Fruit fly (Drosophila melanogaster): Measurements from ENCODE around the gene CG31041.

DNA sequence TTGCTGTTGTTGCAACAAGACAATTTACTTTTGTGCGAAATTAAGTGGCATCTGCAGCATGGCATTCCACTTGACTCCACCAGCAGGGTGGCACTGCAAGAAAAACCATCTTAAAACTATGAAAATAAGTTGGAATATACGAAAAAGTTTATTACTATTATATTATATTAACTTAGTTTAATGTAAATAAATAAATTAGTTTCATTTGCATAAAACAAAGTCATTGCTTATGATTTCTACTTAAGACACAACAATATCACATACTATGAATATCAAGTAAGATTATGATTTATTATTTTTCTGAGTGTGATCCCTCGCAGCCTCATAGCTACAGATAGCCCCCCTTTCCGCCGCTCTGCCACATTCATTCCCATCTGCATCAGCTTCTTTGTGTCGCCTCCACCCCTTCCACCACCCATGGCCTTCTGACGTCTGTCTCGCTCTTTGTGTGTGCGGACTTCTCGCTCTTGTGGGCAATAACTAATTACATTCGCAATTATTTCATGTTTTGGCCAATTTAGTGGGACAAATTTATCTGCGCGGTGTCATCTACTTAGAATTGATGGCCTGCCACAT is 20.4 kb downstream of the CG31041 start:
- TF ChIP-seq CG1620 (GFP tag; optimal IDR thresholded peaks at IDR 0.05): no peak
- TF ChIP-seq CG7101 (tag; optimal IDR thresholded peaks at IDR 0.05): no peak
- no peak for TF ChIP-seq CG11617 (GFP tag; optimal IDR thresholded peaks at IDR 0.05)
- no peak for TF ChIP-seq toe (GFP tag; optimal IDR thresholded peaks at IDR 0.05)
- TF ChIP-seq CG5204 (GFP tag; optimal IDR thresholded peaks at IDR 0.05): no peak
- no peak for TF ChIP-seq tj (GFP tag; optimal IDR thresholded peaks at IDR 0.05)
- no peak for TF ChIP-seq CG7045 (GFP tag; optimal IDR thresholded peaks at IDR 0.05)
- no peak for TF ChIP-seq Hr96 (GFP tag; optimal IDR thresholded peaks at IDR 0.05)
- TF ChIP-seq Mnt (GFP tag; optimal IDR thresholded peaks at IDR 0.05): no peak
- TF ChIP-seq CG33017 (tag; optimal IDR thresholded peaks at IDR 0.05): no peak
- no peak for TF ChIP-seq kay (GFP tag; ENCODE audit: borderline replicate concordance)
- TF ChIP-seq pad (GFP tag; optimal IDR thresholded peaks at IDR 0.05): no peak
- no peak for TF ChIP-seq Clk (GFP tag; optimal IDR thresholded peaks at IDR 0.05)
- TF ChIP-seq cnc (optimal IDR thresholded peaks at IDR 0.05): no peak

Data from whole organism, adult.